Fruit fly (Drosophila melanogaster) whole organism, embryonic: ENCODE results near the gene CG44428.
A peak's percentile ranks its signal among the peaks of the same experiment; 100 is the strongest.

Experiments used
- CG10267 ChIP-seq: fragments of 200-800 bp; sonication (Bioruptor generic); optimal IDR thresholded peaks from 2 replicates; lab custom pipeline; 2018; ENCODE audit warnings: missing biosample characterization, mild to moderate bottlenecking, missing genetic modification characterization, moderate library complexity
- CG12219 ChIP-seq: fragments of 200-800 bp; sonication (Bioruptor generic); optimal IDR thresholded peaks from 3 replicates; lab custom pipeline; 2018; ENCODE audit warnings: missing biosample characterization, mild to moderate bottlenecking, missing genetic modification characterization
- CG13624 ChIP-seq: fragments of 200-800 bp; sonication (Bioruptor generic); optimal IDR thresholded peaks from 2 replicates; lab custom pipeline; 2016; ENCODE audit warnings: missing biosample characterization, missing genetic modification characterization
- CG14014 ChIP-seq: fragments of 200-800 bp; sonication (Bioruptor generic); IDR thresholded peaks from 2 replicates; pipeline ENCODE4 v1.3.6; 2022; ENCODE audit warnings: missing biosample characterization, missing genetic modification characterization
- CG15601 ChIP-seq: fragments of 200-800 bp; sonication (Bioruptor generic); optimal IDR thresholded peaks from 3 replicates; lab custom pipeline; 2019; ENCODE audit warnings: missing biosample characterization, mild to moderate bottlenecking, missing genetic modification characterization, moderate library complexity
- CG16815 ChIP-seq: fragments of 200-800 bp; sonication (Bioruptor generic); optimal IDR thresholded peaks from 3 replicates; lab custom pipeline; 2017; ENCODE audit warnings: missing biosample characterization, mild to moderate bottlenecking, missing genetic modification characterization
- CG17186 ChIP-seq: fragments of 200-800 bp; sonication (Bioruptor generic); optimal IDR thresholded peaks from 3 replicates; lab custom pipeline; 2017; ENCODE audit warnings: missing biosample characterization, missing genetic modification reagents, missing genetic modification characterization
- CG17328 ChIP-seq: fragments of 200-800 bp; sonication (Bioruptor generic); IDR thresholded peaks from 2 replicates; pipeline ENCODE4 v1.3.6; 2022; ENCODE audit warnings: missing biosample characterization, missing genetic modification characterization
- CG17359 ChIP-seq: fragments of 200-800 bp; sonication (Bioruptor generic); optimal IDR thresholded peaks from 3 replicates; lab custom pipeline; 2018; ENCODE audit warnings: missing biosample characterization, mild to moderate bottlenecking, missing genetic modification characterization, moderate library complexity
- CG18262 ChIP-seq: fragments of 200-800 bp; optimal IDR thresholded peaks from 3 replicates; lab custom pipeline; 2019; ENCODE audit warnings: missing biosample characterization, mild to moderate bottlenecking, missing genetic modification characterization, moderate library complexity
- CG2678 ChIP-seq: fragments of 200-800 bp; sonication (Bioruptor generic); optimal IDR thresholded peaks from 3 replicates; lab custom pipeline; 2019; ENCODE audit warnings: missing biosample characterization, mild to moderate bottlenecking, missing genetic modification characterization, moderate library complexity
- CG5180 ChIP-seq: fragments of 200-800 bp; sonication (Bioruptor generic); optimal IDR thresholded peaks from 3 replicates; lab custom pipeline; 2017; ENCODE audit warnings: missing biosample characterization, missing genetic modification characterization, mild to moderate bottlenecking, moderate library complexity, missing genetic modification reagents
- CG5953 ChIP-seq: fragments of 200-800 bp; sonication (Bioruptor generic); IDR thresholded peaks from 2 replicates; pipeline ENCODE4 v1.3.6; 2022; ENCODE audit warnings: missing biosample characterization, missing genetic modification characterization
- CG6175 ChIP-seq: fragments of 200-800 bp; sonication (Bioruptor generic); IDR thresholded peaks from 3 replicates; pipeline ENCODE4 v1.3.6; 2022; ENCODE audit warnings: missing biosample characterization, missing genetic modification characterization
- CG6654 ChIP-seq: fragments of 200-800 bp; sonication (Bioruptor generic); optimal IDR thresholded peaks from 2 replicates; lab custom pipeline; 2017; ENCODE audit warnings: missing biosample characterization, mild to moderate bottlenecking, missing genetic modification characterization
- CG6765 ChIP-seq: fragments of 200-800 bp; sonication (Bioruptor generic); optimal IDR thresholded peaks from 3 replicates; lab custom pipeline; 2017; ENCODE audit warnings: missing biosample characterization, mild to moderate bottlenecking, missing genetic modification characterization
- CG6813 ChIP-seq: fragments of 200-800 bp; sonication (Bioruptor generic); optimal IDR thresholded peaks from 2 replicates; lab custom pipeline; 2017; ENCODE audit warnings: missing biosample characterization, missing genetic modification characterization, mild to moderate bottlenecking, moderate library complexity, missing genetic modification reagents
- CG7372 ChIP-seq: fragments of 200-800 bp; sonication (Bioruptor generic); IDR thresholded peaks from 2 replicates; pipeline ENCODE4 v1.3.6; 2022; ENCODE audit warnings: missing biosample characterization, missing genetic modification characterization
- CG7839 ChIP-seq: fragments of 200-800 bp; sonication (Bioruptor generic); optimal IDR thresholded peaks from 3 replicates; lab custom pipeline; 2018; ENCODE audit warnings: missing biosample characterization, mild to moderate bottlenecking, missing genetic modification characterization, moderate library complexity
- CG7928 ChIP-seq: fragments of 200-800 bp; sonication (Bioruptor generic); optimal IDR thresholded peaks from 2 replicates; lab custom pipeline; 2017; ENCODE audit warnings: missing biosample characterization, mild to moderate bottlenecking, missing genetic modification characterization
- CG8089 ChIP-seq: fragments of 200-800 bp; sonication (Bioruptor generic); optimal IDR thresholded peaks from 3 replicates; lab custom pipeline; 2016; ENCODE audit warnings: missing biosample characterization, missing genetic modification characterization
- CHES-1-like ChIP-seq: fragments of 200-800 bp; sonication (Bioruptor generic); optimal IDR thresholded peaks from 2 replicates; lab custom pipeline; 2016; ENCODE audit warnings: missing biosample characterization, missing genetic modification characterization
- CrebB ChIP-seq: fragments of 200-800 bp; sonication (Bioruptor generic); optimal IDR thresholded peaks from 3 replicates; lab custom pipeline; 2018; ENCODE audit warnings: missing biosample characterization, mild to moderate bottlenecking, missing genetic modification characterization
- Dip3 ChIP-seq: fragments of 200-800 bp; sonication (Bioruptor generic); optimal IDR thresholded peaks from 3 replicates; lab custom pipeline; 2016; ENCODE audit warnings: missing biosample characterization, missing genetic modification characterization
- Dref ChIP-seq: fragments of 200-800 bp; sonication (Bioruptor generic); IDR thresholded peaks from 2 replicates; pipeline ENCODE4 v1.3.6; 2022; ENCODE audit warnings: missing biosample characterization, missing genetic modification characterization
- Elba2 ChIP-seq: fragments of 200-800 bp; sonication (Bioruptor generic); optimal IDR thresholded peaks from 3 replicates; lab custom pipeline; 2016; ENCODE audit warnings: missing biosample characterization, missing genetic modification characterization
- Gsc ChIP-seq: fragments of 200-800 bp; sonication (Bioruptor generic); IDR thresholded peaks from 2 replicates; pipeline ENCODE4 v1.3.6; 2022; ENCODE audit warnings: missing biosample characterization, missing genetic modification characterization
- MESR4 ChIP-seq: fragments of 200-800 bp; sonication (Bioruptor generic); optimal IDR thresholded peaks from 2 replicates; lab custom pipeline; 2018; ENCODE audit warnings: missing biosample characterization, mild to moderate bottlenecking, missing genetic modification characterization, moderate library complexity
- MTF-1 ChIP-seq: fragments of 200-800 bp; sonication (Bioruptor generic); optimal IDR thresholded peaks from 2 replicates; lab custom pipeline; 2018; ENCODE audit warnings: missing biosample characterization, mild to moderate bottlenecking, missing genetic modification characterization, borderline replicate concordance
- NC2α ChIP-seq: fragments of 200-800 bp; sonication (Bioruptor generic); optimal IDR thresholded peaks from 2 replicates; lab custom pipeline; 2016; ENCODE audit warnings: missing biosample characterization, missing genetic modification characterization
- NK7.1 ChIP-seq: fragments of 200-800 bp; sonication (Bioruptor generic); optimal IDR thresholded peaks from 3 replicates; lab custom pipeline; 2016; ENCODE audit warnings: missing biosample characterization, missing genetic modification characterization
- Optix ChIP-seq: fragments of 200-800 bp; sonication (Bioruptor generic); IDR thresholded peaks from 3 replicates; pipeline ENCODE4 v1.3.6; 2022; ENCODE audit warnings: missing biosample characterization, missing genetic modification characterization
- Poxn ChIP-seq: fragments of 200-800 bp; sonication (Bioruptor generic); IDR thresholded peaks from 2 replicates; pipeline ENCODE4 v1.3.6; 2022; ENCODE audit warnings: missing biosample characterization, missing genetic modification characterization
- Sin3A ChIP-seq: fragments of >200 bp; optimal IDR thresholded peaks from 2 replicates; lab custom pipeline; 2018
- Ssrp ChIP-seq: fragments of 200-800 bp; sonication (Bioruptor generic); optimal IDR thresholded peaks from 2 replicates; lab custom pipeline; 2018; ENCODE audit warnings: missing biosample characterization, mild to moderate bottlenecking, missing genetic modification characterization, moderate library complexity
- ase ChIP-seq: fragments of 200-800 bp; sonication (Bioruptor generic); IDR thresholded peaks from 3 replicates; pipeline ENCODE4 v1.3.6; 2022; ENCODE audit warnings: missing biosample characterization, missing genetic modification characterization
- ato ChIP-seq: fragments of 200-800 bp; sonication (Bioruptor generic); IDR thresholded peaks from 2 replicates; pipeline ENCODE4 v1.3.6; 2022; ENCODE audit warnings: missing biosample characterization, missing genetic modification characterization; ENCODE audit not compliant: partially characterized antibody
- bcd ChIP-seq: fragments of 200-800 bp; sonication (Bioruptor generic); optimal IDR thresholded peaks from 2 replicates; lab custom pipeline; 2017; ENCODE audit warnings: missing biosample characterization, mild to moderate bottlenecking, missing genetic modification characterization
- bowl ChIP-seq: fragments of 200-800 bp; sonication (Bioruptor generic); IDR thresholded peaks from 2 replicates; pipeline ENCODE4 v1.3.6; 2022; ENCODE audit warnings: missing biosample characterization, missing genetic modification characterization
- chm ChIP-seq: fragments of 200-800 bp; sonication (Bioruptor generic); IDR thresholded peaks from 2 replicates; pipeline ENCODE4 v1.3.6; 2022; ENCODE audit warnings: missing biosample characterization, missing genetic modification characterization
- dimm ChIP-seq: fragments of 200-800 bp; sonication (Bioruptor generic); IDR thresholded peaks from 2 replicates; pipeline ENCODE4 v1.3.6; 2022; ENCODE audit warnings: missing biosample characterization, missing genetic modification characterization
- emc ChIP-seq: fragments of 200-800 bp; sonication (Bioruptor generic); optimal IDR thresholded peaks from 2 replicates; lab custom pipeline; 2016; ENCODE audit warnings: missing biosample characterization, missing genetic modification characterization
- gcm ChIP-seq: fragments of 200-800 bp; sonication (Bioruptor generic); optimal IDR thresholded peaks from 2 replicates; lab custom pipeline; 2019; ENCODE audit warnings: missing biosample characterization, mild to moderate bottlenecking, missing genetic modification characterization, moderate library complexity
- gem ChIP-seq: fragments of 200-800 bp; sonication (Bioruptor generic); optimal IDR thresholded peaks from 2 replicates; lab custom pipeline; 2019; ENCODE audit warnings: missing biosample characterization, mild to moderate bottlenecking, missing genetic modification characterization, moderate library complexity
- gfzf ChIP-seq: fragments of 200-800 bp; sonication (Bioruptor generic); optimal IDR thresholded peaks from 2 replicates; lab custom pipeline; 2016; ENCODE audit warnings: missing biosample characterization, mild to moderate bottlenecking, missing genetic modification characterization, moderate library complexity
- grn ChIP-seq: fragments of 200-800 bp; sonication (Bioruptor generic); optimal IDR thresholded peaks from 3 replicates; lab custom pipeline; 2017; ENCODE audit warnings: missing biosample characterization, missing genetic modification characterization
- inv ChIP-seq: fragments of 200-800 bp; sonication (Bioruptor generic); IDR thresholded peaks from 2 replicates; pipeline ENCODE4 v1.3.6; 2022; ENCODE audit warnings: missing biosample characterization, missing genetic modification characterization; ENCODE audit not compliant: partially characterized antibody
- nerfin-1 ChIP-seq: fragments of 200-800 bp; sonication (Bioruptor generic); optimal IDR thresholded peaks from 3 replicates; lab custom pipeline; 2019; ENCODE audit warnings: missing biosample characterization, mild to moderate bottlenecking, missing genetic modification characterization, moderate library complexity
- odd ChIP-seq: fragments of 200-800 bp; sonication (Bioruptor generic); optimal IDR thresholded peaks from 2 replicates; lab custom pipeline; 2017; ENCODE audit warnings: missing biosample characterization, mild to moderate bottlenecking, missing genetic modification characterization
- onecut ChIP-seq: fragments of 200-800 bp; sonication (Bioruptor generic); IDR thresholded peaks from 2 replicates; pipeline ENCODE4 v1.3.6; 2022; ENCODE audit warnings: missing biosample characterization, missing genetic modification characterization
- tll ChIP-seq, 2 experiments: fragments of 200-800 bp in 1 of 2; fragments of >200 bp in 1 of 2; sonication (Bioruptor generic) in 1 of 2; optimal IDR thresholded peaks; 2 replicates each; lab custom pipeline; 2017 to 2019; ENCODE audit warnings: missing biosample characterization in 2 of 2, missing genetic modification characterization in 2 of 2, mild to moderate bottlenecking in 1 of 2, moderate library complexity in 1 of 2

CG44428 gene

dm6 chrX:13572382-13572781 lies 42.3 kb upstream of the CG44428 start (continued):
- TF ChIP-seq onecut (GFP tag; lab: Robert Waterston, UW) = peak; percentile 20; the same call in 1 of the 2 replicates
- TF ChIP-seq CG2678 = peak; percentile 75
- TF ChIP-seq Elba2 = no peak
- peak; percentile 51 for TF ChIP-seq CG6654 (GFP tag; lab: Kevin White, UChicago)
- TF ChIP-seq CG14014 (GFP tag; lab: Robert Waterston, UW) = 0 out of 2 replicates have a peak, but pooled peaks have one; percentile 27
- no peak for TF ChIP-seq CG5180 (GFP tag; lab: Kevin White, UChicago)
- peak; percentile 17 for TF ChIP-seq nerfin-1 (tag; lab: Kevin White, UChicago)
- no peak for TF ChIP-seq CG6813 (GFP tag; lab: Kevin White, UChicago)
- no peak for TF ChIP-seq bowl (GFP tag; lab: Robert Waterston, UW)
- TF ChIP-seq CG17359 (tag; lab: Kevin White, UChicago) = peak; percentile 47
- no peak for TF ChIP-seq CG8089
- no peak for TF ChIP-seq gfzf (GFP tag; lab: Kevin White, UChicago)
- TF ChIP-seq Poxn (GFP tag; lab: Robert Waterston, UW) = no peak
- TF ChIP-seq emc (GFP tag; lab: Kevin White, UChicago) = no peak
- TF ChIP-seq gcm = peak; percentile 37
- no peak for TF ChIP-seq ato (GFP tag; lab: Robert Waterston, UW)
- peak; percentile 17 for TF ChIP-seq CG15601 (tag; lab: Kevin White, UChicago)
- no peak for TF ChIP-seq Dref
- no peak for TF ChIP-seq grn (GFP tag; lab: Kevin White, UChicago)
- TF ChIP-seq NK7.1 (GFP tag; lab: Kevin White, UChicago) = no peak
- TF ChIP-seq CG13624 = no peak
- TF ChIP-seq CrebB (tag; lab: Kevin White, UChicago) = no peak
- TF ChIP-seq CG6765 (GFP tag; lab: Kevin White, UChicago) = no peak
- peak; percentile 50 for TF ChIP-seq bcd (GFP tag; lab: Kevin White, UChicago)
- TF ChIP-seq Optix = no peak
- TF ChIP-seq MTF-1 = no peak
- peak; percentile 83 for TF ChIP-seq gem (tag; lab: Kevin White, UChicago)
- no peak for TF ChIP-seq dimm (GFP tag; lab: Robert Waterston, UW)
- no peak for TF ChIP-seq CG7928 (GFP tag; lab: Kevin White, UChicago)
- TF ChIP-seq Ssrp (tag; lab: Kevin White, UChicago) = peak; percentile 68
- peak; percentile 74 for TF ChIP-seq CG18262 (tag; lab: Kevin White, UChicago)
- TF ChIP-seq NC2α = no peak
- no peak for TF ChIP-seq ase (GFP tag; lab: Robert Waterston, UW)
- TF ChIP-seq chm (GFP tag; lab: Robert Waterston, UW) = no peak
- peak; percentile 34; the same call in 1 of the 2 replicates for TF ChIP-seq CG17328 (GFP tag; lab: Robert Waterston, UW)
- no peak for TF ChIP-seq CHES-1-like (GFP tag; lab: Kevin White, UChicago)
- TF ChIP-seq CG12219 (GFP tag; lab: Kevin White, UChicago) = peak; percentile 24
- TF ChIP-seq inv (GFP tag; lab: Robert Waterston, UW) = no peak
- peak; percentile 30 for TF ChIP-seq CG16815 (GFP tag; lab: Kevin White, UChicago)
- TF ChIP-seq tll (GFP tag; optimal IDR thresholded peaks at IDR 0.05; lab: Kevin White, UChicago) = no peak
- TF ChIP-seq CG6175 = no peak
- TF ChIP-seq CG5953 (GFP tag; lab: Robert Waterston, UW) = no peak
- peak; percentile 1 for TF ChIP-seq odd
- TF ChIP-seq CG10267 (tag; lab: Kevin White, UChicago) = peak; percentile 47
- no peak for TF ChIP-seq Gsc (GFP tag; lab: Robert Waterston, UW)
- no peak for TF ChIP-seq Sin3A (lab: Kevin White, UChicago)
- TF ChIP-seq CG17186 (GFP tag; lab: Kevin White, UChicago) = no peak
- TF ChIP-seq Dip3 (GFP tag; lab: Kevin White, UChicago) = peak; percentile 22
- peak; percentile 73 for TF ChIP-seq CG7839 (tag; lab: Kevin White, UChicago)
- no peak for TF ChIP-seq MESR4 (GFP tag; lab: Kevin White, UChicago)
- TF ChIP-seq CG7372 (GFP tag; lab: Robert Waterston, UW) = no peak
